Fruit fly (Drosophila melanogaster) whole organism, adult: ENCODE results near the gene tyf.

Source experiments
- CG11617 ChIP-seq: fragments of 200-800 bp; sonication (Bioruptor generic); optimal IDR thresholded peaks from 2 replicates; lab custom pipeline; 2017; ENCODE audit warnings: mild to moderate bottlenecking, missing biosample characterization, missing genetic modification reagents, missing genetic modification characterization
- CG12768 ChIP-seq: fragments of 200-800 bp; sonication (Bioruptor generic); optimal IDR thresholded peaks from 2 replicates; lab custom pipeline; 2017; ENCODE audit warnings: missing biosample characterization, missing genetic modification characterization, mild to moderate bottlenecking, moderate library complexity, missing genetic modification reagents
- CG14711 ChIP-seq: fragments of 200-800 bp; sonication (Bioruptor generic); optimal IDR thresholded peaks from 2 replicates; lab custom pipeline; 2018; ENCODE audit warnings: missing biosample characterization, mild to moderate bottlenecking, missing genetic modification characterization, moderate library complexity
- CG1620 ChIP-seq: fragments of 200-800 bp; sonication (Bioruptor generic); optimal IDR thresholded peaks from 2 replicates; lab custom pipeline; 2016; ENCODE audit warnings: missing biosample characterization, missing genetic modification characterization
- CG33017 ChIP-seq: fragments of 200-800 bp; sonication (Bioruptor generic); optimal IDR thresholded peaks from 2 replicates; lab custom pipeline; 2018; ENCODE audit warnings: missing biosample characterization, mild to moderate bottlenecking, missing genetic modification characterization, moderate library complexity
- CG5204 ChIP-seq: fragments of 200-800 bp; sonication (Bioruptor generic); optimal IDR thresholded peaks from 2 replicates; lab custom pipeline; 2016; ENCODE audit warnings: missing biosample characterization, missing genetic modification characterization
- CG7045 ChIP-seq: fragments of 200-800 bp; sonication (Bioruptor generic); optimal IDR thresholded peaks from 2 replicates; lab custom pipeline; 2017; ENCODE audit warnings: missing biosample characterization, mild to moderate bottlenecking, missing genetic modification characterization
- CG7101 ChIP-seq: fragments of 200-800 bp; sonication (Bioruptor generic); optimal IDR thresholded peaks from 2 replicates; lab custom pipeline; 2018; ENCODE audit warnings: missing biosample characterization, mild to moderate bottlenecking, missing genetic modification characterization, moderate library complexity
- Clk ChIP-seq: fragments of 200-800 bp; sonication (Bioruptor generic); optimal IDR thresholded peaks from 2 replicates; lab custom pipeline; 2017; ENCODE audit warnings: missing biosample characterization, missing genetic modification characterization
- Crg-1 ChIP-seq: fragments of 200-800 bp; sonication (Bioruptor generic); optimal IDR thresholded peaks from 2 replicates; lab custom pipeline; 2016; ENCODE audit warnings: missing biosample characterization, missing genetic modification characterization
- Hr96 ChIP-seq: fragments of 200-800 bp; sonication (Bioruptor generic); optimal IDR thresholded peaks from 2 replicates; lab custom pipeline; 2016; ENCODE audit warnings: missing biosample characterization, missing genetic modification characterization
- Mnt ChIP-seq: fragments of 200-800 bp; sonication (Bioruptor generic); optimal IDR thresholded peaks from 2 replicates; lab custom pipeline; 2016; ENCODE audit warnings: missing biosample characterization, mild to moderate bottlenecking, missing genetic modification characterization
- bab1 ChIP-seq: fragments of 200-800 bp; sonication (Bioruptor generic); optimal IDR thresholded peaks from 3 replicates; lab custom pipeline; 2019; ENCODE audit warnings: missing biosample characterization, mild to moderate bottlenecking, missing genetic modification characterization, moderate library complexity
- cic ChIP-seq: fragments of 200-800 bp; sonication (Bioruptor generic); optimal IDR thresholded peaks from 2 replicates; lab custom pipeline; 2017; ENCODE audit warnings: missing biosample characterization, mild to moderate bottlenecking, missing genetic modification characterization, moderate library complexity
- cnc ChIP-seq, 2 experiments: fragments of >200 bp; optimal IDR thresholded peaks; 2 replicates each; lab custom pipeline; 2017
- kay ChIP-seq: fragments of 200-800 bp; sonication (Bioruptor generic); peaks from one replicate; lab custom pipeline; 2016; ENCODE audit warnings: missing biosample characterization, missing genetic modification characterization, borderline replicate concordance
- ovo ChIP-seq: fragments of 200-800 bp; sonication (Bioruptor generic); optimal IDR thresholded peaks from 2 replicates; lab custom pipeline; 2016; ENCODE audit warnings: missing biosample characterization, missing genetic modification characterization
- pad ChIP-seq: fragments of 200-800 bp; sonication (Bioruptor generic); optimal IDR thresholded peaks from 3 replicates; lab custom pipeline; 2017; ENCODE audit warnings: missing biosample characterization, missing genetic modification characterization, mild to moderate bottlenecking, moderate library complexity, missing genetic modification reagents
- tj ChIP-seq: fragments of 200-800 bp; sonication (Bioruptor generic); optimal IDR thresholded peaks from 3 replicates; lab custom pipeline; 2017; ENCODE audit warnings: missing biosample characterization, mild to moderate bottlenecking, missing genetic modification characterization, moderate library complexity
- toe ChIP-seq: fragments of 200-800 bp; sonication (Bioruptor generic); optimal IDR thresholded peaks from 2 replicates; lab custom pipeline; 2016; ENCODE audit warnings: missing biosample characterization, missing genetic modification characterization

Gene tyf

DNA sequence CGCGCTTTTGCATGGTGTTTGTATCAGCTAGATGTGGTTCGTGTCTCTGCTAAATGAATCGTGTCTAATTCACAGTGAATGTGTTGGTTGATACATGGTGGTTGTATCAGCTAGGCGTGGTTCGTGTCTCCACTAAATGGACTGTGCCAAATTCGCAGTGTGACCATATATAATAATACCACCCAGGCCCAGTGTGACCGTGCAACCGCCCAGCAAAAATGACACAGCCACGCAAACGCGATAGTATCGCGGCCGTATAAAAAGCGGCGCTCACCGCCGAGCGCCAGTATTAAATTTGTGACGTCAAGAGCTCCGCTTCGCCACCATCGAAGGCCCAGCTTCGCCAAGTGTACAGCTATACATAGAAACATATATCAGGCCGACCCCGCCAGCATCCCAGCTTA lies 11.0 kb upstream of the tyf start, which contains the start of gene cib:
Gene cib, plus strand, starts transcription at position 284 of the 404 bp plus-strand sequence.
- TF ChIP-seq Mnt = peak; percentile 67
- TF ChIP-seq CG7101 (tag; lab: Kevin White, UChicago) = peak; percentile 60
- peak; percentile 27 for TF ChIP-seq ovo (GFP tag; lab: Kevin White, UChicago)
- peak; percentile 67 for TF ChIP-seq Crg-1
- peak; percentile 53 for TF ChIP-seq Hr96 (GFP tag; lab: Kevin White, UChicago)
- peak; percentile 7 for TF ChIP-seq cic
- TF ChIP-seq CG12768 = no peak
- TF ChIP-seq kay (GFP tag; lab: Kevin White, UChicago) = no peak
- peak; percentile 42 for TF ChIP-seq CG14711
- TF ChIP-seq cnc (optimal IDR thresholded peaks at IDR 0.05; lab: Kevin White, UChicago) = no peak
- peak; percentile 90 for TF ChIP-seq bab1 (GFP tag; lab: Kevin White, UChicago)
- TF ChIP-seq CG1620 (GFP tag; lab: Kevin White, UChicago) = peak; percentile 56

DNA sequence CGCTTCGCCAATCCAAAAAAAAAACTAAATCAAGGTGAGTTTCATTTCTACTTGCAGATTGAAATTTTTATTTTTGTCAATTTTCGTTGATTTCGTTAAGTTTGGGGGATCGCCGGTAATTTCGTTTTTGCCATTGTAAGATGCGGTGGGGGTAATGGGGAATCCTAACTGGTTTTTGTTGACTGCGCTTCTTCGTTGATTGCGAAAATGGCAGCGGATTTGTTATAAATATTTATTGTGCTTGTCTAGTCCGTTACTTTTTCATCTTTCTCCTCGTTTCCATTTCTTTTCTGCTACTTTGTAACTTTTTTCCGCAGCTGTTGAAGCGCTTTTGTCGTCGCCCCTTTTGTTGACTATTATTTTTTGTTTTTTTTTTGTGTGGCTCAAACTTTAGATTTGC lies 10.6 kb upstream of the tyf start:
- no peak for TF ChIP-seq CG7045 (GFP tag; lab: Kevin White, UChicago)
- TF ChIP-seq ovo (GFP tag; lab: Kevin White, UChicago) = no peak
- peak; percentile 60 for TF ChIP-seq tj (GFP tag; lab: Kevin White, UChicago)
- no peak for TF ChIP-seq pad (GFP tag; lab: Kevin White, UChicago)
- TF ChIP-seq Mnt = no peak
- TF ChIP-seq CG14711 = no peak
- no peak for TF ChIP-seq toe (GFP tag; lab: Kevin White, UChicago)
- no peak for TF ChIP-seq Crg-1

dm6 chrX:4106756-4107155 lies 10.1 kb upstream of the tyf start:
- TF ChIP-seq Hr96 (GFP tag; lab: Kevin White, UChicago) (no peak), pad (GFP tag; lab: Kevin White, UChicago) (no peak), CG7101 (tag; lab: Kevin White, UChicago) (peak; percentile 55), cnc (optimal IDR thresholded peaks at IDR 0.05; lab: Kevin White, UChicago) (no peak), CG12768 (peak; percentile 36), CG7045 (GFP tag; lab: Kevin White, UChicago) (peak; percentile 44), ovo (GFP tag; lab: Kevin White, UChicago) (no peak), Mnt (no peak), Clk (GFP tag; lab: Kevin White, UChicago) (no peak), CG14711 (peak; percentile 32), CG5204 (GFP tag; lab: Kevin White, UChicago) (no peak), CG33017 (tag; lab: Kevin White, UChicago) (peak; percentile 47)

DNA sequence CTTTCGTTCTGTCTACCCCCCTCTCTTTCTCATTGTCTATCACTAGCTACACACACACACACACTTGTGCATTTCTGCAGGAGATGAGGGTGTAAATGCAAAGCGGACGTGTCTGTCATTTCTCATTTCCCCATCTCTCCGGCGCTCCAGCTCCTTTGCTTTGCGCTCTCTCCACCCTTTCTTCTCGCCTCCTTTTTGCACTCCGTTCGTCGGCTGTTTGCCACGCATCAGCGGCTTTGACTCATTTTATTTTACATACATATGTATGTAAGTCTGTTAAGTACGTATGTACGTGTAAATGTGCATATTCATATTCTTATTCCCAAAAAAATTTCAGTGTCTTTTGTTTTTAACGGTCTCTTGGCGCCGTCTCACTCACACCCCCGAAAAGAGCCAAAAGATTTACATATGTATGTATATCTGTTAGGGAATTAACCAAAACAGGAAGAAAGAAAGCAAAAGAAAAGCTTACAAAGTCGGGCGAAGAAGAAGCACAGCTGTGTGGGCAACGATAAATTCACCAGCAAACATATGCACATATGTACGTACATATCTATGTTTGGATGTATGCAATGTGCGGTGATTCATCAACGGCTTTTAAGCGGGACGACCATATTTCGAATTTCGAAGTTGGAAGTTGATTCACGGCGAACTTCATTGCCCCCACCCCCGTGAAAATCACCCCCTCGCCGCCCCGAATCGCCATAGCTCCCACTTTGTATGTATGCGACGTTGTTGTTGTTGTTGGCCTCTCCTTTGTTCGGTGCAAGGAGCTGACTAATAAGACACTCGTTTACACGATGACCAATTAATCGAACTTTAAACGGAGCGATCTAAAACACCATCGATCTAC lies 9.3 kb upstream of the tyf start:
- no peak for TF ChIP-seq CG7045 (GFP tag; lab: Kevin White, UChicago)
- TF ChIP-seq bab1 (GFP tag; lab: Kevin White, UChicago) = peak; percentile 21
- peak; percentile 34 for TF ChIP-seq pad (GFP tag; lab: Kevin White, UChicago)
- no peak for TF ChIP-seq Hr96 (GFP tag; lab: Kevin White, UChicago)

DNA sequence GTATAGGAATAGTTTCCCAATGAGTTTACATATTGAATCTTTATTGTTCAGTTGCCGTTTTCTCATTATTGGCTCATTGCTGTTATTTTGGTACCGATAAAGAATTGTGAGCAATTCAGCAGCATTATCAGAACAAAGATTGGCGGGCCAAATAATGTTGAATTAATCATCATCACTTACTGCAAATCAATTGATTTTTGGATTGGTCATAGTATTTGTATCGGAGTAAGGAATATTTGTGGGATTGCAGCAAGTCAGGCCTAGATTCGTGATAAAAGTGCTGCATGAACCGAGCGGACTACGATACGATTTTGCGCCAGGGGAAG lies 8.7 kb upstream of the tyf start:
- no peak for TF ChIP-seq CG14711
- no peak for TF ChIP-seq tj (GFP tag; lab: Kevin White, UChicago)
- no peak for TF ChIP-seq CG1620 (GFP tag; lab: Kevin White, UChicago)
- no peak for TF ChIP-seq bab1 (GFP tag; lab: Kevin White, UChicago)
- no peak for TF ChIP-seq pad (GFP tag; lab: Kevin White, UChicago)
- no peak for TF ChIP-seq ovo (GFP tag; lab: Kevin White, UChicago)
- no peak for TF ChIP-seq Crg-1
- no peak for TF ChIP-seq toe (GFP tag; lab: Kevin White, UChicago)
- TF ChIP-seq Hr96 (GFP tag; lab: Kevin White, UChicago) = no peak
- TF ChIP-seq cic = no peak
- TF ChIP-seq CG33017 (tag; lab: Kevin White, UChicago) = no peak
- no peak for TF ChIP-seq kay (GFP tag; lab: Kevin White, UChicago)
- no peak for TF ChIP-seq CG11617 (GFP tag; lab: Kevin White, UChicago)
- no peak for TF ChIP-seq CG12768
- TF ChIP-seq Clk (GFP tag; lab: Kevin White, UChicago) = no peak
- no peak for TF ChIP-seq CG5204 (GFP tag; lab: Kevin White, UChicago)
- TF ChIP-seq cnc (optimal IDR thresholded peaks at IDR 0.05; lab: Kevin White, UChicago) = no peak
- TF ChIP-seq Mnt = no peak

DNA sequence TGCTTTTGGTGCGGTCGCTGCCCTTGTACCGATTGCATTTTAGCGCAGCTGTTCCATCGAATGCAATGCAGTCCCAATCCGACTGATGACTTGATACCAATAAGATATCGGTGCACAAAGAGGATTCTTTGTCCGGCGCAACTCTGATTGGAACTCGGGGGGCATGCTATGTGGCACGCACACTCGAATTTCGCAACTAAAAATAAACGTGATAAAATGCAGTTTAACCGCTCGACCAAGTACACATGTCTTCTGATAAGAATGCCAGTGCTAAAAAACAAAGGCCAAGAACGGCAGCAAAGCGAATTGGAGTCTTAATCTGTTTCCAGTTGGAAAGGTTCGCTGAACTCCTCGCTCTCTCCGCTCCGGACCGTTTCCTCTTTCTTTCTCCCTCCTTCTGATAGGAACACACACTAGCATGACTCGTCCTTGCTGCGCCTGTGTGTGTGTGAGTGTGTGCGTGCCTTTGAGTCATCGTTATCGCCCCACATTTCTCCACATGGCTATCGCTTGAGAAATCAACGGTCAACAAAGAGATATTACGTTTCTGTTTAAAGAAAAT lies 8.1 kb upstream of the tyf start:
- TF ChIP-seq CG1620 (GFP tag; lab: Kevin White, UChicago) (no peak), CG33017 (tag; lab: Kevin White, UChicago) (no peak), Crg-1 (peak; percentile 7), cnc (optimal IDR thresholded peaks at IDR 0.05; lab: Kevin White, UChicago) (no peak)
